Worm (Caenorhabditis elegans) whole organism, L1 larva: ENCODE measurements around the gene F42A10.9.

Experiments
- C16A3.4 ChIP-seq: fragments of 150-350 bp; optimal IDR thresholded peaks from 2 replicates; lab custom pipeline; 2014; ENCODE audit warnings: missing biosample characterization, missing genetic modification characterization
- C34B4.2 ChIP-seq: sonication (generic microtip); optimal IDR thresholded peaks from 2 replicates; lab custom pipeline; 2017; ENCODE audit warnings: mild to moderate bottlenecking, missing genetic modification characterization, missing compliant biosample characterization
- Y116A8C.19 ChIP-seq: sonication (generic microtip); optimal IDR thresholded peaks from 2 replicates; lab custom pipeline; 2016; ENCODE audit warnings: missing compliant biosample characterization, missing genetic modification characterization, borderline replicate concordance
- aha-1 ChIP-seq: fragments of 150-350 bp; optimal IDR thresholded peaks from 2 replicates; lab custom pipeline; 2014; ENCODE audit warnings: missing biosample characterization, missing genetic modification characterization
- blmp-1 ChIP-seq: fragments of 150-350 bp; optimal IDR thresholded peaks from 2 replicates; lab custom pipeline; 2014; ENCODE audit warnings: missing biosample characterization, missing genetic modification characterization
- ceh-63 ChIP-seq: fragments of 200-800 bp; sonication (Bioruptor generic); optimal IDR thresholded peaks from 2 replicates; lab custom pipeline; 2018; ENCODE audit warnings: mild to moderate bottlenecking, missing genetic modification characterization, missing compliant biosample characterization
- ceh-8 ChIP-seq: fragments of 200-800 bp; sonication (Bioruptor generic); optimal IDR thresholded peaks from 2 replicates; lab custom pipeline; 2018; ENCODE audit warnings: mild to moderate bottlenecking, missing genetic modification characterization, moderate library complexity, missing compliant biosample characterization
- ces-1 ChIP-seq: fragments of 150-350 bp; optimal IDR thresholded peaks from 2 replicates; lab custom pipeline; 2014; ENCODE audit warnings: missing biosample characterization, missing genetic modification reagents, missing genetic modification characterization
- dsc-1 ChIP-seq: sonication (generic microtip); optimal IDR thresholded peaks from 2 replicates; lab custom pipeline; 2016; ENCODE audit warnings: mild to moderate bottlenecking, missing genetic modification characterization, missing compliant biosample characterization
- efl-1 ChIP-seq, 4 experiments: fragments of 150-350 bp; optimal IDR thresholded peaks in 3 of 4; peaks in 1 of 4; 1 replicate in 1 of 4; 2 replicates in 3 of 4; lab custom pipeline; 2014; ENCODE audit warnings: missing biosample characterization in 2 of 4, missing genetic modification characterization in 2 of 4, missing genetic modification reagents in 2 of 4
- efl-3 ChIP-seq: fragments of 200-800 bp; sonication (Bioruptor generic); optimal IDR thresholded peaks from 2 replicates; lab custom pipeline; 2018; ENCODE audit warnings: mild to moderate bottlenecking, missing genetic modification characterization, missing compliant biosample characterization
- elt-2 ChIP-seq: sonication (generic microtip); optimal IDR thresholded peaks from 2 replicates; lab custom pipeline; 2016; ENCODE audit warnings: missing genetic modification characterization, mild to moderate bottlenecking, inconsistent platforms, missing compliant biosample characterization, missing genetic modification reagents
- elt-3 ChIP-seq, 6 experiments: fragments of 150-350 bp in 1 of 6; sonication (generic microtip); optimal IDR thresholded peaks; 2 replicates each; lab custom pipeline; 2017 to 2018; ENCODE audit warnings: missing biosample characterization in 6 of 6, missing genetic modification characterization in 6 of 6, inconsistent platforms in 1 of 6
- fos-1 ChIP-seq: fragments of 150-350 bp; optimal IDR thresholded peaks from 2 replicates; lab custom pipeline; 2014; ENCODE audit warnings: missing biosample characterization, missing genetic modification characterization
- hlh-17 ChIP-seq: fragments of 200-800 bp; sonication (Bioruptor generic); optimal IDR thresholded peaks from 2 replicates; lab custom pipeline; 2018; ENCODE audit warnings: missing genetic modification characterization, mild to moderate bottlenecking, missing compliant biosample characterization, moderate library complexity, borderline replicate concordance
- hpl-2 ChIP-seq: fragments of 150-350 bp; optimal IDR thresholded peaks from 2 replicates; lab custom pipeline; 2014; ENCODE audit warnings: missing biosample characterization, missing genetic modification reagents, missing genetic modification characterization
- isw-1 ChIP-seq: fragments of 200-800 bp; sonication (Bioruptor generic); IDR thresholded peaks from 2 replicates; pipeline ENCODE4 v1.3.6; 2022; ENCODE audit warnings: missing genetic modification characterization, missing compliant biosample characterization
- lin-15B ChIP-seq: fragments of 150-350 bp; sonication (generic microtip); optimal IDR thresholded peaks from 3 replicates; lab custom pipeline; 2014; ENCODE audit warnings: missing biosample characterization, missing genetic modification characterization
- lin-39 ChIP-seq: fragments of 150-350 bp; optimal IDR thresholded peaks from 2 replicates; lab custom pipeline; 2014; ENCODE audit warnings: missing biosample characterization, missing genetic modification reagents, missing genetic modification characterization
- lsy-2 ChIP-seq, 2 experiments: fragments of 150-350 bp; optimal IDR thresholded peaks; 2 replicates each; lab custom pipeline; 2014; ENCODE audit warnings: missing biosample characterization in 2 of 2, missing genetic modification characterization in 2 of 2
- mdl-1 ChIP-seq, 2 experiments: fragments of 150-350 bp; optimal IDR thresholded peaks; 2 replicates each; lab custom pipeline; 2014 to 2017; ENCODE audit warnings: missing biosample characterization in 2 of 2, missing genetic modification characterization in 2 of 2, inconsistent platforms in 1 of 2
- mef-2 ChIP-seq: fragments of 150-350 bp; optimal IDR thresholded peaks from 2 replicates; lab custom pipeline; 2014; ENCODE audit warnings: missing biosample characterization, missing genetic modification characterization
- nhr-11 ChIP-seq: fragments of 150-350 bp; optimal IDR thresholded peaks from 2 replicates; lab custom pipeline; 2014; ENCODE audit warnings: missing biosample characterization, missing genetic modification characterization
- nhr-12 ChIP-seq: sonication (generic microtip); optimal IDR thresholded peaks from 2 replicates; lab custom pipeline; 2017; ENCODE audit warnings: missing biosample characterization, missing genetic modification characterization
- nhr-20 ChIP-seq: sonication (generic microtip); optimal IDR thresholded peaks from 2 replicates; lab custom pipeline; 2016; ENCODE audit warnings: mild to moderate bottlenecking, missing genetic modification characterization, missing compliant biosample characterization
- nhr-237 ChIP-seq: fragments of 150-350 bp; optimal IDR thresholded peaks from 2 replicates; lab custom pipeline; 2014; ENCODE audit warnings: missing biosample characterization, missing genetic modification characterization
- nhr-47 ChIP-seq: sonication (generic microtip); optimal IDR thresholded peaks from 2 replicates; lab custom pipeline; 2016; ENCODE audit warnings: mild to moderate bottlenecking, missing genetic modification characterization, moderate library complexity, missing compliant biosample characterization
- nhr-71 ChIP-seq: sonication (generic microtip); optimal IDR thresholded peaks from 2 replicates; lab custom pipeline; 2016; ENCODE audit warnings: mild to moderate bottlenecking, missing genetic modification characterization, moderate library complexity, missing compliant biosample characterization
- nhr-85 ChIP-seq: sonication (generic microtip); peaks from one replicate; lab custom pipeline; 2016; ENCODE audit warnings: missing genetic modification characterization, inconsistent platforms, missing compliant biosample characterization
- nhr-90 ChIP-seq: sonication (generic microtip); optimal IDR thresholded peaks from 2 replicates; lab custom pipeline; 2016; ENCODE audit warnings: mild to moderate bottlenecking, missing genetic modification characterization, missing compliant biosample characterization; ENCODE audit not compliant: poor library complexity
- pax-3 ChIP-seq: fragments of 200-800 bp; sonication (Bioruptor generic); optimal IDR thresholded peaks from 2 replicates; lab custom pipeline; 2018; ENCODE audit warnings: mild to moderate bottlenecking, missing genetic modification characterization, moderate library complexity, missing compliant biosample characterization
- pqm-1 ChIP-seq: sonication (generic microtip); optimal IDR thresholded peaks from 3 replicates; lab custom pipeline; 2017; ENCODE audit warnings: missing biosample characterization, missing genetic modification characterization
- rnt-1 ChIP-seq: sonication (generic microtip); optimal IDR thresholded peaks from 2 replicates; lab custom pipeline; 2016; ENCODE audit warnings: mild to moderate bottlenecking, missing genetic modification characterization, moderate library complexity, missing compliant biosample characterization
- snpc-4 ChIP-seq: fragments of 150-350 bp; optimal IDR thresholded peaks from 2 replicates; lab custom pipeline; 2014; ENCODE audit warnings: missing biosample characterization, missing genetic modification characterization
- snu-23 ChIP-seq: sonication (generic microtip); optimal IDR thresholded peaks from 2 replicates; lab custom pipeline; 2016; ENCODE audit warnings: missing genetic modification characterization, missing compliant biosample characterization
- sox-4 ChIP-seq: sonication (generic microtip); optimal IDR thresholded peaks from 2 replicates; lab custom pipeline; 2016; ENCODE audit warnings: missing genetic modification characterization, missing compliant biosample characterization
- sptf-1 ChIP-seq: fragments of 150-350 bp; optimal IDR thresholded peaks from 2 replicates; lab custom pipeline; 2014; ENCODE audit warnings: missing biosample characterization, missing genetic modification characterization
- swsn-7 ChIP-seq: sonication (generic microtip); optimal IDR thresholded peaks from 2 replicates; lab custom pipeline; 2016; ENCODE audit warnings: missing genetic modification characterization, missing compliant biosample characterization
- tbx-2 ChIP-seq: sonication (generic microtip); optimal IDR thresholded peaks from 2 replicates; lab custom pipeline; 2016; ENCODE audit warnings: missing genetic modification characterization, missing compliant biosample characterization
- unc-130 ChIP-seq: fragments of 150-350 bp; optimal IDR thresholded peaks from 2 replicates; lab custom pipeline; 2017; ENCODE audit warnings: missing biosample characterization, missing genetic modification characterization, inconsistent platforms
- unc-30 ChIP-seq: sonication (generic microtip); optimal IDR thresholded peaks from 2 replicates; lab custom pipeline; 2017; ENCODE audit warnings: missing biosample characterization, missing genetic modification characterization
- unc-62 ChIP-seq: fragments of 150-350 bp; optimal IDR thresholded peaks from 2 replicates; lab custom pipeline; 2014; ENCODE audit warnings: missing biosample characterization, missing genetic modification reagents, missing genetic modification characterization
- vab-15 ChIP-seq: sonication (generic microtip); optimal IDR thresholded peaks from 2 replicates; lab custom pipeline; 2017; ENCODE audit warnings: missing genotype, mild to moderate bottlenecking, missing genetic modification characterization, missing compliant biosample characterization
- xbp-1 ChIP-seq: sonication (generic microtip); optimal IDR thresholded peaks from 2 replicates; lab custom pipeline; 2016; ENCODE audit warnings: missing genetic modification characterization, missing compliant biosample characterization
- zag-1 ChIP-seq: fragments of 150-350 bp; optimal IDR thresholded peaks from 2 replicates; lab custom pipeline; 2014; ENCODE audit warnings: missing biosample characterization, missing genetic modification characterization
- zip-4 ChIP-seq: fragments of 200-800 bp; sonication (Bioruptor generic); optimal IDR thresholded peaks from 2 replicates; lab custom pipeline; 2018; ENCODE audit warnings: mild to moderate bottlenecking, missing genetic modification characterization, moderate library complexity, missing compliant biosample characterization
- ztf-11 ChIP-seq, 2 experiments: sonication (generic microtip); optimal IDR thresholded peaks; 2 replicates each; lab custom pipeline; 2016 to 2017; ENCODE audit warnings: missing genetic modification characterization in 2 of 2, missing biosample characterization in 1 of 2, missing compliant biosample characterization in 1 of 2

The F42A10.9 gene

ce11 chrIII:6198378-6199234 is 34.2 kb downstream of the F42A10.9 start, which contains the start of the genes C23G10.7 and rpn-2 (continued):
- TF ChIP-seq ztf-11 (tag; optimal IDR thresholded peaks at IDR 0.05; lab: Kevin White, UChicago) (no peak), unc-62 (no peak), ceh-63 (GFP tag; lab: Kevin White, UChicago) (no peak), mdl-1 (tag; optimal IDR thresholded peaks at IDR 0.05; lab: Kevin White, UChicago) (peak in 1 of 2 experiments; percentile 55), nhr-90 (tag; lab: Kevin White, UChicago) (peak; percentile 62), rnt-1 (tag; lab: Kevin White, UChicago) (peak; percentile 89), sox-4 (no peak), dsc-1 (peak; percentile 71), blmp-1 (tag; lab: Kevin White, UChicago) (peak; percentile 52), elt-3 (tag; optimal IDR thresholded peaks at IDR 0.05; lab: Kevin White, UChicago) (peak in 2 of 6 experiments; percentile 38 to 48), tbx-2 (peak; percentile 73), pax-3 (no peak), sptf-1 (no peak), zip-4 (peak; percentile 17), efl-1 (optimal IDR thresholded peaks at IDR 0.05; lab: Kevin White, UChicago) (peak; percentile 74 to 79), efl-1 (GFP tag; optimal IDR thresholded peaks at IDR 0.05 in 1 of 2; lab: Kevin White, UChicago) (peak; percentile 72 to 97), mef-2 (no peak), vab-15 (no peak), ceh-8 (GFP tag; lab: Kevin White, UChicago) (no peak), nhr-71 (tag; lab: Kevin White, UChicago) (peak; percentile 84), elt-2 (tag; lab: Kevin White, UChicago) (peak; percentile 24), ces-1 (GFP tag; lab: Kevin White, UChicago) (no peak), nhr-47 (peak; percentile 80), nhr-12 (tag; lab: Kevin White, UChicago) (no peak), pqm-1 (tag; lab: Kevin White, UChicago) (no peak), hlh-17 (GFP tag; lab: Kevin White, UChicago) (no peak), zag-1 (no peak), snpc-4 (peak; percentile 31), C16A3.4 (tag; lab: Kevin White, UChicago) (peak; percentile 56), lin-39 (tag; lab: Kevin White, UChicago) (peak; percentile 13), unc-30 (tag; lab: Kevin White, UChicago) (no peak), snu-23 (GFP tag; lab: Kevin White, UChicago) (peak; percentile 78), isw-1 (GFP tag; lab: Robert Waterston, UW) (peak; percentile 63), nhr-20 (tag; lab: Kevin White, UChicago) (peak; percentile 72), nhr-11 (tag; lab: Kevin White, UChicago) (no peak), Y116A8C.19 (no peak), swsn-7 (tag; lab: Kevin White, UChicago) (peak; percentile 74), xbp-1 (tag; lab: Kevin White, UChicago) (peak; percentile 67)

ce11 chrIII:6201325-6201724 is 37.0 kb downstream of the F42A10.9 start:
- TF ChIP-seq unc-130 = no peak
- TF ChIP-seq aha-1 (tag; lab: Kevin White, UChicago) = no peak
- no peak for TF ChIP-seq hpl-2 (GFP tag; lab: Kevin White, UChicago)
- TF ChIP-seq isw-1 (GFP tag; lab: Robert Waterston, UW) = no peak
- TF ChIP-seq nhr-85 (tag; lab: Kevin White, UChicago) = no peak
- TF ChIP-seq efl-1 (optimal IDR thresholded peaks at IDR 0.05; lab: Kevin White, UChicago) = no peak
- no peak for TF ChIP-seq efl-1 (GFP tag; optimal IDR thresholded peaks at IDR 0.05 in 1 of 2; lab: Kevin White, UChicago)
- TF ChIP-seq lin-15B (tag; lab: Kevin White, UChicago) = no peak
- TF ChIP-seq nhr-237 (tag; lab: Kevin White, UChicago) = no peak
- no peak for TF ChIP-seq zip-4
- TF ChIP-seq lsy-2 (tag; optimal IDR thresholded peaks at IDR 0.05; lab: Kevin White, UChicago) = no peak
- TF ChIP-seq tbx-2 = no peak
- no peak for TF ChIP-seq C34B4.2 (tag; lab: Kevin White, UChicago)
- no peak for TF ChIP-seq elt-3 (tag; optimal IDR thresholded peaks at IDR 0.05; lab: Kevin White, UChicago)
- no peak for TF ChIP-seq fos-1 (tag; lab: Kevin White, UChicago)
- TF ChIP-seq efl-3 = no peak
- TF ChIP-seq nhr-90 (tag; lab: Kevin White, UChicago) = no peak
- TF ChIP-seq, all 84 proteins: peak for 0
